Worm (Caenorhabditis elegans) whole organism, L4/young adult: Measurements from ENCODE around the gene srh-139.

Source experiments
- W03F9.2 ChIP-seq: fragments of 150-350 bp; optimal IDR thresholded peaks from 2 replicates; lab custom pipeline; 2014; ENCODE audit warnings: missing biosample characterization, missing genetic modification characterization
- dao-5 ChIP-seq: sonication (generic microtip); optimal IDR thresholded peaks from 2 replicates; lab custom pipeline; 2016; ENCODE audit warnings: missing genotype, missing genetic modification characterization, moderate library complexity, missing compliant biosample characterization

DNA sequence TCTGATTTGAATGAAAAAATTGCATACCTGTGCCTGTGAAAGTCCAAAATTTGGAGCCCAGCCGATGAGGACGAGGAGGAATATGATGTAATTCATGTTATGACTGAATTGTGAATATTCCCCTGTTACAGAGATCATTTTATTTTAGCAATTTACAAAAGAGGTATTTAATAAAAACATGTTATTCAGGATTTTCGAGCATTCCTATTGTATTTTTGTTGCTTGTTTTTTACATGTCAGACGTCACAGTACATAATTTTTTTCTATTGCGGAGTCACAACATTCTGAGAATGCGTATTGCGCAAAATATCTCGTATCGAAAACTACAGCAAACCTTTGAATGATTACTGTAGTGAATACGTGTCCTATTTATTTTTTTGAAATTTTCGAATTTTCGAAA is 19.4 kb downstream of the srh-139 start, which contains the start of gene F36D3.14:
- TF ChIP-seq W03F9.2 (tag; lab: Kevin White, UChicago) (no peak), dao-5 (tag; lab: Kevin White, UChicago) (no peak)
